Fruit fly (Drosophila melanogaster): Measurements from ENCODE around the gene dop.

dop gene

dm6 chr3L:15610109-15610508 is 44.3 kb downstream of the dop start, which contains the start of gene CG7650 (continued):
- TF ChIP-seq ash1 (GFP tag; optimal IDR thresholded peaks at IDR 0.05) (no peak), CG17328 (GFP tag; IDR thresholded peaks at IDR 0.05) (no peak), Bgb (GFP tag; IDR thresholded peaks at IDR 0.05; ENCODE audit: partially characterized antibody) (peak; percentile 93), CG13287 (GFP tag; IDR thresholded peaks at IDR 0.05; ENCODE audit: partially characterized antibody) (peak; percentile 97), sens-2 (GFP tag; IDR thresholded peaks at IDR 0.05) (no peak), disco-r (GFP tag; optimal IDR thresholded peaks at IDR 0.05) (no peak), CG9797 (GFP tag; optimal IDR thresholded peaks at IDR 0.05) (peak; percentile 83), Dek (tag; optimal IDR thresholded peaks at IDR 0.05) (no peak), CG11398 (GFP tag; optimal IDR thresholded peaks at IDR 0.05) (no peak), B-H1 (GFP tag; IDR thresholded peaks at IDR 0.05) (no peak), HmgZ (tag; optimal IDR thresholded peaks at IDR 0.05) (peak; percentile 37), tna (GFP tag; IDR thresholded peaks at IDR 0.05; ENCODE audit: partially characterized antibody) (peak; percentile 69), sens (GFP tag) (peak; percentile 66), CG42726 (GFP tag; IDR thresholded peaks at IDR 0.05; ENCODE audit: partially characterized antibody) (peak; percentile 74; the same call in 1 of the 2 replicates), vnd (GFP tag; IDR thresholded peaks at IDR 0.05; ENCODE audit: partially characterized antibody) (peak; percentile 83), zen (tag; optimal IDR thresholded peaks at IDR 0.05) (peak; percentile 77), tgo (GFP tag; IDR thresholded peaks at IDR 0.05) (no peak), NfI (GFP tag; optimal IDR thresholded peaks at IDR 0.05) (no peak), YL-1 (GFP tag; optimal IDR thresholded peaks at IDR 0.05) (peak; percentile 74)

- TF ChIP-seq MBD-R2 (GFP tag; IDR thresholded peaks at IDR 0.05) (no peak), Rfx (GFP tag; IDR thresholded peaks at IDR 0.05) (no peak), zfh2 (GFP tag; optimal IDR thresholded peaks at IDR 0.05) (no peak), HLH3B (GFP tag; IDR thresholded peaks at IDR 0.05) (no peak), CG30431 (GFP tag; optimal IDR thresholded peaks at IDR 0.05) (no peak), Nf-YA (GFP tag; IDR thresholded peaks at IDR 0.05) (no peak), unpg (GFP tag; optimal IDR thresholded peaks at IDR 0.05) (no peak), ro (GFP tag; IDR thresholded peaks at IDR 0.05) (no peak), B-H2 (GFP tag; optimal IDR thresholded peaks at IDR 0.05) (no peak), CG17361 (GFP tag; IDR thresholded peaks at IDR 0.05) (no peak), Elba2 (GFP tag; optimal IDR thresholded peaks at IDR 0.05) (no peak), CG13894 (tag; optimal IDR thresholded peaks at IDR 0.05) (no peak), CG15073 (GFP tag; optimal IDR thresholded peaks at IDR 0.05) (no peak), CG1832 (GFP tag; optimal IDR thresholded peaks at IDR 0.05) (no peak), Awh (GFP tag; IDR thresholded peaks at IDR 0.05) (no peak), ham (GFP tag; IDR thresholded peaks at IDR 0.05) (no peak), btn (GFP tag; optimal IDR thresholded peaks at IDR 0.05) (no peak), CG14710 (tag; optimal IDR thresholded peaks at IDR 0.05) (no peak), CG9609 (GFP tag; optimal IDR thresholded peaks at IDR 0.05) (no peak), CG8359 (GFP tag; optimal IDR thresholded peaks at IDR 0.05; ENCODE audit: borderline replicate concordance) (no peak)
Measured at dm6 chr3L:15612728-15613127, 46.9 kb downstream of the dop start, which contains the start of gene CG13449. Gene CG13449 (minus strand): TSS chr3L:15612828.

- TF ChIP-seq dmrt11E (tag; optimal IDR thresholded peaks at IDR 0.05) (no peak), Oli (tag; optimal IDR thresholded peaks at IDR 0.05) (peak; percentile 6), dmrt99B (tag; optimal IDR thresholded peaks at IDR 0.05) (peak; percentile 27), p53 (GFP tag; optimal IDR thresholded peaks at IDR 0.05) (no peak), vnd (GFP tag; IDR thresholded peaks at IDR 0.05; ENCODE audit: partially characterized antibody) (no peak), cwo (GFP tag; optimal IDR thresholded peaks at IDR 0.05) (peak; percentile 10), CG31441 (GFP tag; IDR thresholded peaks at IDR 0.05) (peak; percentile 55; the same call in 1 of the 2 replicates), D19B (GFP tag; optimal IDR thresholded peaks at IDR 0.05) (no peak), Nf-YA (GFP tag; IDR thresholded peaks at IDR 0.05) (no peak), CG12219 (GFP tag; optimal IDR thresholded peaks at IDR 0.05) (no peak), nmo (GFP tag; optimal IDR thresholded peaks at IDR 0.05) (peak; percentile 14), CG9437 (GFP tag; optimal IDR thresholded peaks at IDR 0.05) (peak; percentile 32), caup (GFP tag; optimal IDR thresholded peaks at IDR 0.05; ENCODE audit: severe bottlenecking) (no peak), ase (GFP tag; IDR thresholded peaks at IDR 0.05) (no peak)
Measured at dm6 chr3L:15616490-15616889, 50.7 kb downstream of the dop start.

Measured in whole organism, embryonic.